Worm (Caenorhabditis elegans): Measurements from ENCODE around the gene F27D9.13.

ce11 chrX:7703863-7704262, 36.6 kb upstream of the F27D9.13 start:
- no peak for TF ChIP-seq zip-2 (tag; optimal IDR thresholded peaks at IDR 0.05)
- TF ChIP-seq ama-1 (optimal IDR thresholded peaks at IDR 0.05): no peak
- TF ChIP-seq egl-43 (GFP tag; IDR thresholded peaks at IDR 0.05): no peak
- TF ChIP-seq nhr-237 (tag; optimal IDR thresholded peaks at IDR 0.05): no peak
- TF ChIP-seq dve-1 (tag; optimal IDR thresholded peaks at IDR 0.05; ENCODE audit: insufficient read depth): no peak
- TF ChIP-seq nhr-76 (tag; optimal IDR thresholded peaks at IDR 0.05): no peak
- TF ChIP-seq nhr-102 (tag; optimal IDR thresholded peaks at IDR 0.05): no peak
- no peak for TF ChIP-seq ces-1 (GFP tag; optimal IDR thresholded peaks at IDR 0.05)
- no peak for TF ChIP-seq skn-1 (tag; optimal IDR thresholded peaks at IDR 0.05)
- TF ChIP-seq fkh-10 (GFP tag; optimal IDR thresholded peaks at IDR 0.05): no peak
- no peak for TF ChIP-seq ceh-28 (tag; optimal IDR thresholded peaks at IDR 0.05)

Measured in whole organism, L4 larva.